Fruit fly (Drosophila melanogaster) whole organism, embryonic: ENCODE results near the gene Prtl99C.

Experiments used
- Atf-2 ChIP-seq: fragments of 200-800 bp; sonication (Bioruptor generic); optimal IDR thresholded peaks from 2 replicates; lab custom pipeline; 2016; ENCODE audit warnings: missing biosample characterization, missing genetic modification characterization
- Bdp1 ChIP-seq: fragments of 200-800 bp; sonication (Bioruptor generic); optimal IDR thresholded peaks from 3 replicates; lab custom pipeline; 2016; ENCODE audit warnings: missing biosample characterization, missing genetic modification characterization
- Bteb2 ChIP-seq: fragments of 200-800 bp; sonication (Bioruptor generic); optimal IDR thresholded peaks from 2 replicates; lab custom pipeline; 2016; ENCODE audit warnings: missing biosample characterization, missing genetic modification characterization
- CG11093 ChIP-seq: fragments of 200-800 bp; sonication (Bioruptor generic); IDR thresholded peaks from 3 replicates; pipeline ENCODE4 v1.3.6; 2022; ENCODE audit warnings: missing biosample characterization, missing genetic modification characterization
- CG11723 ChIP-seq: fragments of 200-800 bp; sonication (Bioruptor generic); optimal IDR thresholded peaks from 2 replicates; lab custom pipeline; 2017; ENCODE audit warnings: missing biosample characterization, mild to moderate bottlenecking, missing genetic modification characterization
- CG14710 ChIP-seq: fragments of 200-800 bp; sonication (Bioruptor generic); optimal IDR thresholded peaks from 3 replicates; lab custom pipeline; 2019; ENCODE audit warnings: missing biosample characterization, mild to moderate bottlenecking, missing genetic modification characterization, moderate library complexity
- CG14860 ChIP-seq: fragments of 200-800 bp; sonication (Bioruptor generic); IDR thresholded peaks from 3 replicates; pipeline ENCODE4 v1.3.6; 2022; ENCODE audit warnings: missing biosample characterization, missing genetic modification characterization; ENCODE audit not compliant: partially characterized antibody
- CG17612 ChIP-seq: fragments of 200-800 bp; sonication (Bioruptor generic); IDR thresholded peaks from 2 replicates; pipeline ENCODE4 v1.3.6; 2022; ENCODE audit warnings: missing biosample characterization, missing genetic modification characterization
- CG18011 ChIP-seq: fragments of 200-800 bp; sonication (Bioruptor generic); optimal IDR thresholded peaks from 2 replicates; lab custom pipeline; 2017; ENCODE audit warnings: missing biosample characterization, missing genetic modification characterization, mild to moderate bottlenecking, moderate library complexity, missing genotype
- CG18619 ChIP-seq: fragments of 200-800 bp; sonication (Bioruptor generic); optimal IDR thresholded peaks from 3 replicates; lab custom pipeline; 2017; ENCODE audit warnings: missing biosample characterization, mild to moderate bottlenecking, missing genetic modification characterization
- CG3065 ChIP-seq: fragments of 200-800 bp; sonication (Bioruptor generic); optimal IDR thresholded peaks from 2 replicates; lab custom pipeline; 2016; ENCODE audit warnings: missing biosample characterization, missing genetic modification characterization
- CG3407 ChIP-seq: fragments of 200-800 bp; sonication (Bioruptor generic); optimal IDR thresholded peaks from 2 replicates; lab custom pipeline; 2018; ENCODE audit warnings: missing biosample characterization, mild to moderate bottlenecking, missing genetic modification characterization
- CG34224 ChIP-seq: fragments of 200-800 bp; sonication (Bioruptor generic); IDR thresholded peaks from 3 replicates; pipeline ENCODE4 v1.3.6; 2022; ENCODE audit warnings: missing biosample characterization, missing genetic modification characterization; ENCODE audit not compliant: partially characterized antibody
- CG4404 ChIP-seq: fragments of 200-800 bp; sonication (Bioruptor generic); IDR thresholded peaks from 2 replicates; pipeline ENCODE4 v1.3.6; 2022; ENCODE audit warnings: missing biosample characterization, missing genetic modification characterization
- CG6791 ChIP-seq: fragments of 200-800 bp; sonication (Bioruptor generic); IDR thresholded peaks from 3 replicates; pipeline ENCODE4 v1.3.6; 2022; ENCODE audit warnings: missing biosample characterization, missing genetic modification characterization; ENCODE audit not compliant: partially characterized antibody
- CG7786 ChIP-seq: fragments of 200-800 bp; sonication (Bioruptor generic); optimal IDR thresholded peaks from 2 replicates; lab custom pipeline; 2016; ENCODE audit warnings: missing biosample characterization, missing genetic modification characterization
- CG8290 ChIP-seq, 3 experiments: fragments of 200-800 bp; sonication (Bioruptor generic); optimal IDR thresholded peaks; 2 replicates each; lab custom pipeline; 2016 to 2019; ENCODE audit warnings: missing biosample characterization in 3 of 3, missing genetic modification characterization in 3 of 3, mild to moderate bottlenecking in 2 of 3, moderate library complexity in 1 of 3
- CG8944 ChIP-seq: fragments of 200-800 bp; sonication (Bioruptor generic); optimal IDR thresholded peaks from 3 replicates; lab custom pipeline; 2016; ENCODE audit warnings: missing biosample characterization, missing genetic modification characterization
- CTCF ChIP-seq: fragments of 200-800 bp; sonication (Bioruptor generic); optimal IDR thresholded peaks from 2 replicates; lab custom pipeline; 2017; ENCODE audit warnings: missing biosample characterization, mild to moderate bottlenecking, missing genetic modification characterization, moderate library complexity
- Chrac-16 ChIP-seq: fragments of 200-800 bp; sonication (Bioruptor generic); optimal IDR thresholded peaks from 3 replicates; lab custom pipeline; 2016; ENCODE audit warnings: missing biosample characterization, missing genetic modification characterization
- D ChIP-seq, 2 experiments: fragments of 200-800 bp in 1 of 2; fragments of >200 bp in 1 of 2; sonication (Bioruptor generic) in 1 of 2; optimal IDR thresholded peaks; 2 replicates in 1 of 2; 3 replicates in 1 of 2; lab custom pipeline; 2017; ENCODE audit warnings: mild to moderate bottlenecking in 1 of 2, missing biosample characterization in 1 of 2, missing genetic modification characterization in 1 of 2, missing genetic modification reagents in 1 of 2
- Doc3 ChIP-seq: fragments of 200-800 bp; sonication (Bioruptor generic); IDR thresholded peaks from 3 replicates; pipeline ENCODE4 v1.3.6; 2022; ENCODE audit warnings: missing biosample characterization, missing genetic modification characterization; ENCODE audit not compliant: partially characterized antibody
- Elba2 ChIP-seq: fragments of 200-800 bp; sonication (Bioruptor generic); optimal IDR thresholded peaks from 3 replicates; lab custom pipeline; 2016; ENCODE audit warnings: missing biosample characterization, missing genetic modification characterization
- H15 ChIP-seq: fragments of 200-800 bp; sonication (Bioruptor generic); IDR thresholded peaks from 3 replicates; pipeline ENCODE4 v1.3.6; 2022; ENCODE audit warnings: missing biosample characterization, missing genetic modification characterization
- HLH54F ChIP-seq: fragments of 200-800 bp; sonication (Bioruptor generic); optimal IDR thresholded peaks from 3 replicates; lab custom pipeline; 2016; ENCODE audit warnings: missing biosample characterization, missing genetic modification characterization
- Hey ChIP-seq: fragments of 200-800 bp; sonication (Bioruptor generic); optimal IDR thresholded peaks from 3 replicates; lab custom pipeline; 2018; ENCODE audit warnings: missing biosample characterization, mild to moderate bottlenecking, missing genetic modification characterization
- Lim3 ChIP-seq: fragments of 200-800 bp; sonication (Bioruptor generic); IDR thresholded peaks from 2 replicates; pipeline ENCODE4 v1.3.6; 2022; ENCODE audit warnings: missing biosample characterization, missing genetic modification characterization
- MESR4 ChIP-seq: fragments of 200-800 bp; sonication (Bioruptor generic); optimal IDR thresholded peaks from 2 replicates; lab custom pipeline; 2018; ENCODE audit warnings: missing biosample characterization, mild to moderate bottlenecking, missing genetic modification characterization, moderate library complexity
- Meics ChIP-seq: fragments of 200-800 bp; sonication (Bioruptor generic); optimal IDR thresholded peaks from 2 replicates; lab custom pipeline; 2017; ENCODE audit warnings: missing biosample characterization, mild to moderate bottlenecking, missing genetic modification characterization
- Sin3A ChIP-seq: fragments of >200 bp; optimal IDR thresholded peaks from 2 replicates; lab custom pipeline; 2018
- Sox100B ChIP-seq: fragments of 200-800 bp; sonication (Bioruptor generic); optimal IDR thresholded peaks from 3 replicates; lab custom pipeline; 2018; ENCODE audit warnings: missing biosample characterization, mild to moderate bottlenecking, missing genetic modification characterization
- al ChIP-seq: fragments of 200-800 bp; sonication (Bioruptor generic); IDR thresholded peaks from 2 replicates; pipeline ENCODE4 v1.3.6; 2022; ENCODE audit warnings: missing biosample characterization, missing genetic modification characterization
- amos ChIP-seq: fragments of 200-800 bp; sonication (Bioruptor generic); IDR thresholded peaks from 2 replicates; pipeline ENCODE4 v1.3.6; 2022; ENCODE audit warnings: missing biosample characterization, missing genetic modification characterization; ENCODE audit not compliant: partially characterized antibody
- chinmo ChIP-seq: fragments of 200-800 bp; sonication (Bioruptor generic); IDR thresholded peaks from 4 replicates; pipeline ENCODE4 v1.3.6; 2022; ENCODE audit warnings: missing biosample characterization, missing genetic modification characterization; ENCODE audit not compliant: partially characterized antibody
- dmrt99B ChIP-seq: fragments of 200-800 bp; sonication (Bioruptor generic); optimal IDR thresholded peaks from 2 replicates; lab custom pipeline; 2018; ENCODE audit warnings: missing biosample characterization, mild to moderate bottlenecking, missing genetic modification characterization, moderate library complexity
- en ChIP-seq: fragments of 200-800 bp; sonication (Bioruptor generic); optimal IDR thresholded peaks from 2 replicates; lab custom pipeline; 2016; ENCODE audit warnings: missing biosample characterization, missing genetic modification characterization
- gsb-n ChIP-seq: fragments of 200-800 bp; sonication (Bioruptor generic); optimal IDR thresholded peaks from 3 replicates; lab custom pipeline; 2018; ENCODE audit warnings: missing biosample characterization, mild to moderate bottlenecking, missing genetic modification characterization
- ham ChIP-seq: fragments of 200-800 bp; sonication (Bioruptor generic); IDR thresholded peaks from 2 replicates; pipeline ENCODE4 v1.3.6; 2022; ENCODE audit warnings: missing biosample characterization, missing genetic modification characterization
- kah ChIP-seq: fragments of 200-800 bp; sonication (Bioruptor generic); optimal IDR thresholded peaks from 2 replicates; lab custom pipeline; 2018; ENCODE audit warnings: missing biosample characterization, mild to moderate bottlenecking, missing genetic modification characterization
- kay ChIP-seq: fragments of 200-800 bp; sonication (Bioruptor generic); optimal IDR thresholded peaks from 2 replicates; lab custom pipeline; 2016; ENCODE audit warnings: missing biosample characterization, missing genetic modification characterization
- nau ChIP-seq: fragments of 200-800 bp; sonication (Bioruptor generic); optimal IDR thresholded peaks from 3 replicates; lab custom pipeline; 2017; ENCODE audit warnings: missing biosample characterization, mild to moderate bottlenecking, missing genetic modification characterization, missing genetic modification reagents
- odd ChIP-seq: fragments of 200-800 bp; sonication (Bioruptor generic); optimal IDR thresholded peaks from 2 replicates; lab custom pipeline; 2017; ENCODE audit warnings: missing biosample characterization, mild to moderate bottlenecking, missing genetic modification characterization
- sc ChIP-seq, 3 experiments: fragments of >200 bp in 2 of 3; fragments of 200-800 bp in 1 of 3; sonication (Bioruptor generic) in 1 of 3; optimal IDR thresholded peaks; 2 replicates in 2 of 3; 3 replicates in 1 of 3; lab custom pipeline; 2017; ENCODE audit warnings: mild to moderate bottlenecking in 1 of 3, missing biosample characterization in 1 of 3, missing genetic modification characterization in 1 of 3, missing genetic modification reagents in 1 of 3
- sens-2 ChIP-seq: fragments of 200-800 bp; sonication (Bioruptor generic); IDR thresholded peaks from 2 replicates; pipeline ENCODE4 v1.3.6; 2022; ENCODE audit warnings: missing biosample characterization, missing genetic modification characterization
- stwl ChIP-seq: fragments of 200-800 bp; sonication (Bioruptor generic); optimal IDR thresholded peaks from 3 replicates; lab custom pipeline; 2018; ENCODE audit warnings: missing biosample characterization, mild to moderate bottlenecking, missing genetic modification characterization, moderate library complexity
- twi ChIP-seq: fragments of 200-800 bp; optimal IDR thresholded peaks from 2 replicates; lab custom pipeline; 2019; ENCODE audit warnings: missing biosample characterization, mild to moderate bottlenecking, missing genetic modification characterization, moderate library complexity
- tx ChIP-seq: fragments of 200-800 bp; sonication (Bioruptor generic); optimal IDR thresholded peaks from 2 replicates; lab custom pipeline; 2016; ENCODE audit warnings: missing biosample characterization, missing genetic modification characterization
- wdn ChIP-seq: fragments of 200-800 bp; sonication (Bioruptor generic); IDR thresholded peaks from 2 replicates; pipeline ENCODE4 v1.3.6; 2022; ENCODE audit warnings: missing biosample characterization, missing genetic modification characterization
- zfh1 ChIP-seq: fragments of 200-800 bp; sonication (Bioruptor generic); IDR thresholded peaks from 3 replicates; pipeline ENCODE4 v1.3.6; 2022; ENCODE audit warnings: missing biosample characterization, missing genetic modification characterization

The Prtl99C gene

DNA sequence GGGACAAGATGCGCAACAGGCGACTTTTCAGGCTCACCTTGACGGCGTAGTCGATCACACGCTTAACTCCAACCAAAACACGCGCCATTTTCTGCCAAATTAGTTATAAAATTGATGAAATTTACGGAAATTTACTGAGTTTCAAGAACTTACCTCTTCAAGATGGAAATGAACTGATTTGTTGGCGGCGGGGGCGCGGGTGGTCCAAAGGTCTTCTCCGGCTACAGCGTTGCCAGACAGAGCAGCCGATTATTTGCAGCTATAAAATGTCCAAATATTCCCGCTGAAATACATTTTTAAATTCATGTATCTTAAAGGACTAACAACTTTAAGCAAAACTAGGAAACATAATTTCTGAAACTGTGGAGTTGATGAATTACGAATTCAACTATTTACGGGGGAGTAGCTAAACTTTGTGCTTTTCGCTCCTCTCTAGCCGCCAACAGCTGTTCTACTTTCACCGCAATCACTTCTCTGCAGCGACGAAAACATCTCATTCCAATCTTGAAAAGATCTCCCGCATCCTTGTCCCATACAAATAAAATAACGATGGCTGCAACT, 32.9 kb upstream of the Prtl99C start, which contains the start of the genes Etfb and CG7789 (continued):
- TF ChIP-seq amos (GFP tag; lab: Robert Waterston, UW): peak; percentile 80
- TF ChIP-seq al: peak; percentile 80
- no peak for TF ChIP-seq en (GFP tag; lab: Kevin White, UChicago)
- peak; percentile 44 for TF ChIP-seq kah (GFP tag; lab: Kevin White, UChicago)
- no peak for TF ChIP-seq CG8290 (GFP tag; optimal IDR thresholded peaks at IDR 0.05; lab: Kevin White, UChicago)
- peak in 1 of 2 experiments; percentile 4 for TF ChIP-seq CG8290 (tag; optimal IDR thresholded peaks at IDR 0.05; lab: Kevin White, UChicago)
- TF ChIP-seq wdn: peak; percentile 62
- TF ChIP-seq Atf-2 (GFP tag; lab: Kevin White, UChicago): peak; percentile 55
- TF ChIP-seq Meics (GFP tag; lab: Kevin White, UChicago): no peak
- peak; percentile 61 for TF ChIP-seq CG14710
- TF ChIP-seq CG17612 (GFP tag; lab: Robert Waterston, UW): peak; percentile 43; the same call in 1 of the 2 replicates
- TF ChIP-seq twi: peak; percentile 52
- no peak for TF ChIP-seq Lim3 (GFP tag; lab: Robert Waterston, UW)
- TF ChIP-seq Bdp1 (GFP tag; lab: Kevin White, UChicago): peak; percentile 55
- TF ChIP-seq CG34224 (GFP tag; lab: Robert Waterston, UW): peak; percentile 87
- TF ChIP-seq stwl: peak; percentile 11
- TF ChIP-seq ham (GFP tag; lab: Robert Waterston, UW): peak; percentile 53; the same call in 1 of the 2 replicates
- no peak for TF ChIP-seq CG3407 (GFP tag; lab: Kevin White, UChicago)
- TF ChIP-seq H15 (GFP tag; lab: Robert Waterston, UW): peak; percentile 61; the same call in 2 of the 3 replicates
- no peak for TF ChIP-seq D (optimal IDR thresholded peaks at IDR 0.05; lab: Kevin White, UChicago)
- TF ChIP-seq D (GFP tag; optimal IDR thresholded peaks at IDR 0.05; lab: Kevin White, UChicago): no peak
- peak; percentile 64 for TF ChIP-seq MESR4
- TF ChIP-seq gsb-n: no peak
- peak; percentile 70; the same call in 1 of the 2 replicates for TF ChIP-seq sens-2
- peak; percentile 39 for TF ChIP-seq CG8944 (GFP tag; lab: Kevin White, UChicago)
- no peak for TF ChIP-seq sc (optimal IDR thresholded peaks at IDR 0.05; lab: Kevin White, UChicago)
- no peak for TF ChIP-seq sc (GFP tag; optimal IDR thresholded peaks at IDR 0.05; lab: Kevin White, UChicago)
- TF ChIP-seq nau: no peak
- peak; percentile 75 for TF ChIP-seq tx (GFP tag; lab: Kevin White, UChicago)
- peak; percentile 42 for TF ChIP-seq CG18011 (GFP tag; lab: Kevin White, UChicago)
- no peak; the same call in 2 of the 3 replicates for TF ChIP-seq CG6791
- TF ChIP-seq CTCF (GFP tag; lab: Kevin White, UChicago): peak; percentile 19
- no peak for TF ChIP-seq CG11723 (GFP tag; lab: Kevin White, UChicago)
- no peak; the same call in 2 of the 3 replicates for TF ChIP-seq CG11093 (GFP tag; lab: Robert Waterston, UW)
- TF ChIP-seq Chrac-16 (GFP tag; lab: Kevin White, UChicago): peak; percentile 74
- TF ChIP-seq Sin3A (lab: Kevin White, UChicago): peak; percentile 69
- TF ChIP-seq CG4404 (GFP tag; lab: Robert Waterston, UW): peak; percentile 70
- no peak for TF ChIP-seq Sox100B (GFP tag; lab: Kevin White, UChicago)
- TF ChIP-seq kay (GFP tag; lab: Kevin White, UChicago): no peak
- TF ChIP-seq Elba2 (GFP tag; lab: Kevin White, UChicago): no peak
- no peak for TF ChIP-seq CG3065 (GFP tag; lab: Kevin White, UChicago)
- peak; percentile 72 for TF ChIP-seq CG18619 (GFP tag; lab: Kevin White, UChicago)
- TF ChIP-seq Bteb2: peak; percentile 59
- TF ChIP-seq dmrt99B: no peak
- no peak for TF ChIP-seq Hey (tag; lab: Kevin White, UChicago)
- TF ChIP-seq chinmo (GFP tag; lab: Robert Waterston, UW): peak; percentile 17; the same call in 1 of the 4 replicates
- TF ChIP-seq HLH54F (GFP tag; lab: Kevin White, UChicago): peak; percentile 84
- peak; percentile 78 for TF ChIP-seq zfh1 (GFP tag; lab: Robert Waterston, UW)
- TF ChIP-seq Doc3 (GFP tag; lab: Robert Waterston, UW): peak; percentile 83
- no peak for TF ChIP-seq odd (GFP tag; lab: Kevin White, UChicago)
- peak; percentile 80 for TF ChIP-seq CG7786 (GFP tag; lab: Kevin White, UChicago)
- peak; percentile 70 for TF ChIP-seq CG14860
